Fruit fly (Drosophila melanogaster): ENCODE results near the gene pan.

Gene pan

DNA sequence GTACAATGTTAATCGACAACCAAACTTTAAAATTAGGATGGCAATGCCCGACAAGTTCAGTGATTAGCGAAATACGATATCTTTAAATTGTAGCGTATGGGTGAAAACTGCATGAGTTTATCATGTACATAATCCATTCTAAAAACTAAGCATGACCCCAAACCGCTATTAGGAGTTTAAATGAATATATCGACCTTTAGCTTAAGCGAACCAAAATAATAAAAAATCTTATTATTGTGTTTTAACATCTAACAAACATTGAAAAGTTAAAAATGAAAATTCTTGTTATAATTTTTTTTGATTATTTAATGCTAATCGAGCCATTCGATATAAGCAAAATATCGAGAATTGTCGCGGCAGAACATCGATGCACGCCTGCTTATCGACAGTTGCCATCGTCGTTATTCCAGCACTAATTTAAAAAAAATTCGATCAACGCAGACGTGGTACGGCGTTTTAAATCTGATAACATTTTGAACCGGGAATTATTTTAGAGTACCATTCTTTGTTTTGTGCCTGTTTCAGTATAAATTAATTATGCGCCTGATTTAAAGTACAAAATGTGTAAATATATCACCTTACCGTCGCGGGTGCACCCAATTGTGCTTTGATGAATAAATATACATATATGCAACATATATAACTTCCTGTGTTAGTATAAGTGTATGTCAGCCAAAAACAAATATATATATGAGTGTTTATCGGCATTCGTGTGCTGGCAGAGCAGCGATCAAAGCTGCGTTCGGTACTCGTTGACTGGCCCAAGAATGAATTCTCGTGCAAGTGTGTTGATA is at the start of gene pan:
Gene pan, plus strand, starts transcription at position 378 of the 794 bp plus-strand sequence.
- TF ChIP-seq EcR (GFP tag; optimal IDR thresholded peaks at IDR 0.05) = peak; percentile 15
- peak; percentile 31 for TF ChIP-seq Pif1B (GFP tag; optimal IDR thresholded peaks at IDR 0.05)
- TF ChIP-seq CG32121 (GFP tag; IDR thresholded peaks at IDR 0.05) = no peak
- TF ChIP-seq Pif1A (GFP tag; optimal IDR thresholded peaks at IDR 0.05) = peak; percentile 28

DNA sequence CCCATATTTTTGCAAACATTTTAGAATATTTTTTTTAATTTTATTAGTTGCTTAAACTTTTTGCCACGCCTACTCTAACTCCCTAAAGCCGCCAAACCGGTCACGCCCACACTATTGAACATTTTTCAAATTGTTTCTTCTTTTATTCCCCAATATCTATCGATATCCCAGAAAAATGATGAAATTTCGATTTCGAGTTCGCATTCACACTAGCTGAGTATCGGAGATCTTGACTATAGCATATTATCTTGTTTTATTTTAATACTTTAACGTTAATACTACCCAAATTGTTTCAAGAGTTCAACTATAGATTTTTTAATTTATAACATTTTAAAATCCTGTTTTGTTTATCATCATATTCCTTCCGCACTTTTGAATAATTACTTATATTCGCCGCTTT is 26.8 kb upstream of the pan start:
- no peak for TF ChIP-seq CG12605 (GFP tag; IDR thresholded peaks at IDR 0.05)
- TF ChIP-seq CG17806 (tag; optimal IDR thresholded peaks at IDR 0.05) = no peak
- no peak for TF ChIP-seq CG4496 (GFP tag; IDR thresholded peaks at IDR 0.05)
- no peak for TF ChIP-seq CG8159 (tag; optimal IDR thresholded peaks at IDR 0.05)
- no peak for TF ChIP-seq CG8301 (tag; optimal IDR thresholded peaks at IDR 0.05)
- no peak for TF ChIP-seq CG14655 (GFP tag; optimal IDR thresholded peaks at IDR 0.05)

DNA sequence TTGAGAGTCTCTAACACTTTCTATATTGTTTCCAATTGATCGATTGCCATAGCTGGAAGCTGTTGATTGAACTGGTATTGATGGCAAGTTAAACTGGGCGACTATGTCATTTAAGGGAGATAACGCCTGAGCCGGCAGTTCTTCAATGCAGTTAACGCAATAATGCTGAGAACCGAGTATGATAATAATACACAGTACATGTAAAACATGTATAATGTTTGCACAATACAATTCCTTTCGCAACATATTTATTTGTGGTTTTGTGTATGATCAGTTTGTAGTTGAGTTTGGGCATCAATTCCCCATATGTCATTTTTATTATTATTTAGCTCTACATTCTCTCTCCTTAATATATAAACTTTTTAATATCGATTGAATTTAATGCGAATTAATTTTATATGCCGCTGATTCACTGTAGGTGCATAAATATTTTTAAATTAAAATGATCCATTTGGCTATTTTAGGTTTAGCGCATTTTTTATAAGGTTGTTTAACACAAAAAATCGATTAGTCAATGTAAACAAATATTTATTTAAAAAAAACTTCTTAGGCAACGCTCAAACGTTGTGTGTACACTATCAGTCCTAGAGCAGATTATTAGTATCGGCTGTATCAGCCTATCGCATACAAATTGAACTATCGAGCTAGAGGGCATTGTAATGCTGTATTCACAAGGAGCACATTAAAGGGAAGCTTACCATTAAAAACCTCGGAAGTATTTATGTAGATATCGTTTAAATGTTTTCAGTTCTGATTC is 25.8 kb upstream of the pan start, which contains the start of gene PlexB:
Gene PlexB, minus strand, starts transcription at position 600 of the 757 bp plus-strand sequence.
- TF ChIP-seq CG34367 (tag; optimal IDR thresholded peaks at IDR 0.05) = peak; percentile 18
- peak; percentile 57 for TF ChIP-seq D1 (tag; optimal IDR thresholded peaks at IDR 0.05)
- peak; percentile 26 for TF ChIP-seq CG15710 (tag; optimal IDR thresholded peaks at IDR 0.05)
- no peak for TF ChIP-seq CG8159 (tag; optimal IDR thresholded peaks at IDR 0.05)

DNA sequence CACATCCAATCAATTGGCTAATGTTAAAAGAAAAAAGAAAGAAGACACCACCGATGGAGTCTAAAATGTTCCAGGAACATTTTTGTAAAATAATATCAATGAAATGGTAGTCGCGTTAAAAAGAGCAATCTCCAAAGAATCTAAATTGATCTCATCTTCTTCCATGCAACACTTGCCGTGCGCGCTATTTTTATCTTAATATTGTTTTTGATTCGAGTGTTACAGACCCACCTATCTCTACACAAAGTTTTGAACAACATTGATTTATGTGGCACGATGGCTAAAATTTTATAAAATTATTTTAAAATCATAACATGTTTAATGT is 25.2 kb upstream of the pan start:
- TF ChIP-seq CG32121 (GFP tag; IDR thresholded peaks at IDR 0.05) (no peak), CG15710 (tag; optimal IDR thresholded peaks at IDR 0.05) (no peak), CG8301 (tag; optimal IDR thresholded peaks at IDR 0.05) (no peak), EcR (GFP tag; optimal IDR thresholded peaks at IDR 0.05) (no peak), CG14655 (GFP tag; optimal IDR thresholded peaks at IDR 0.05) (no peak), CG8159 (tag; optimal IDR thresholded peaks at IDR 0.05) (no peak), CG4496 (GFP tag; IDR thresholded peaks at IDR 0.05) (no peak), CG17806 (tag; optimal IDR thresholded peaks at IDR 0.05) (no peak), CG12605 (GFP tag; IDR thresholded peaks at IDR 0.05) (no peak), CG34367 (tag; optimal IDR thresholded peaks at IDR 0.05) (no peak), rn (GFP tag; IDR thresholded peaks at IDR 0.05) (no peak)

DNA sequence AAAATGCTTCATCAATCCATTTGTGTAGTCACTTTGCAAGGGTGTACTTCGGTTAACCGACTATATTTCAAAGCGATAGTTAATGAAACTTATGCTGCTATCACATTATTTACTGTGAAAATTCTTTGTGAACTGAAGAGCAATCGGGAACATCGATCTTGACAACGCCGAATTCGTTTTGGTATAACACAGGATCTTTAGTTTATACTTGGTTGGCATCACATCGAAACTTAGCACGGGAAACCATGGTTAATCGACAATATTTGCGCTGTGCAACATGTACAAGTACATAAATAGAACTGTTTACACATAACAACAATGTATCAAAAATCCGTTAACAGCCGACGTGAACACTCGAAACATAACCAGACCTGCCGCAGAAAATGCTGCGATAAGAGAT is 24.3 kb upstream of the pan start:
- no peak for TF ChIP-seq CG12605 (GFP tag; IDR thresholded peaks at IDR 0.05)
- TF ChIP-seq Ets98B (GFP tag; IDR thresholded peaks at IDR 0.05) = no peak
- TF ChIP-seq CG13204 (GFP tag; optimal IDR thresholded peaks at IDR 0.05) = no peak
- no peak for TF ChIP-seq CG8159 (tag; optimal IDR thresholded peaks at IDR 0.05)
- TF ChIP-seq CG8301 (tag; optimal IDR thresholded peaks at IDR 0.05) = no peak
- TF ChIP-seq Snoo (tag; optimal IDR thresholded peaks at IDR 0.05) = no peak
- TF ChIP-seq CG9948 (tag; optimal IDR thresholded peaks at IDR 0.05) = no peak
- no peak for TF ChIP-seq Pif1A (GFP tag; optimal IDR thresholded peaks at IDR 0.05)
- no peak for TF ChIP-seq D1 (tag; optimal IDR thresholded peaks at IDR 0.05)
- no peak for TF ChIP-seq CG34367 (tag; optimal IDR thresholded peaks at IDR 0.05)
- TF ChIP-seq rn (GFP tag; IDR thresholded peaks at IDR 0.05) = no peak
- TF ChIP-seq CG17806 (tag; optimal IDR thresholded peaks at IDR 0.05) = no peak
- TF ChIP-seq CG4496 (GFP tag; IDR thresholded peaks at IDR 0.05) = no peak
- no peak for TF ChIP-seq Pif1B (GFP tag; optimal IDR thresholded peaks at IDR 0.05)
- no peak for TF ChIP-seq CG14655 (GFP tag; optimal IDR thresholded peaks at IDR 0.05)
- TF ChIP-seq fd96Ca (GFP tag; IDR thresholded peaks at IDR 0.05) = no peak
- no peak for TF ChIP-seq gl (tag; optimal IDR thresholded peaks at IDR 0.05)

DNA sequence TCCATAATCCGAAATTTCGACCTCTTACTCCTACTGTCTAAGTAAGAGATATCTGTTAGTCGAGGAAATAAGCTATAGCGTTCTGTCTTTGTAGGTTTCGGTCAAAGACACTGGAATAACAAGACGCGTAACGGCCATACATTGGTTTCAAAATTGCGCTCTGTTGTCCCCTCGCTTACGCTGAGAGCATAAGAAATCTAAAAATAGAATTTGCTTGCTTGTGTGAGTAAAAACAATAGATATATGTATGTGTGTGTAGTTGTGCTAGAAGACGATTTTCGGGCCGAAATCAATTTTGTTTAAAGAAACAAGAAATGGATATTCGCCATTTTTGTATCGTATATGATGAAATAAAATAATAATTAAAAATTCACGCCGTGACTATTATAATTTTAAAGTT is 22.6 kb upstream of the pan start:
- TF ChIP-seq CG17806 (tag; optimal IDR thresholded peaks at IDR 0.05) = no peak
- no peak for TF ChIP-seq CG13204 (GFP tag; optimal IDR thresholded peaks at IDR 0.05)
- TF ChIP-seq CG32121 (GFP tag; IDR thresholded peaks at IDR 0.05) = no peak
- TF ChIP-seq CG9948 (tag; optimal IDR thresholded peaks at IDR 0.05) = no peak
- TF ChIP-seq Pif1B (GFP tag; optimal IDR thresholded peaks at IDR 0.05) = no peak
- TF ChIP-seq CG15710 (tag; optimal IDR thresholded peaks at IDR 0.05) = no peak
- no peak for TF ChIP-seq CG8301 (tag; optimal IDR thresholded peaks at IDR 0.05)
- no peak for TF ChIP-seq Ets98B (GFP tag; IDR thresholded peaks at IDR 0.05)
- no peak for TF ChIP-seq D1 (tag; optimal IDR thresholded peaks at IDR 0.05)
- no peak for TF ChIP-seq CG8159 (tag; optimal IDR thresholded peaks at IDR 0.05)
- TF ChIP-seq CG10348 (GFP tag; IDR thresholded peaks at IDR 0.05) = no peak
- TF ChIP-seq CG12605 (GFP tag; IDR thresholded peaks at IDR 0.05) = no peak
- TF ChIP-seq CG4496 (GFP tag; IDR thresholded peaks at IDR 0.05) = no peak
- TF ChIP-seq gl (tag; optimal IDR thresholded peaks at IDR 0.05) = no peak

All from whole organism, pupa.